Fruit fly (Drosophila melanogaster) whole organism, prepupa: ENCODE data around the gene CG15203.

Experiments used
- CG16779 ChIP-seq: fragments of 200-800 bp; sonication (Bioruptor generic); optimal IDR thresholded peaks from 3 replicates; lab custom pipeline; 2017; ENCODE audit warnings: missing biosample characterization, mild to moderate bottlenecking, missing genetic modification characterization
- CG4318 ChIP-seq: fragments of 200-800 bp; sonication (Bioruptor generic); optimal IDR thresholded peaks from 3 replicates; lab custom pipeline; 2017; ENCODE audit warnings: missing biosample characterization, mild to moderate bottlenecking, missing genetic modification characterization
- Lpt ChIP-seq: fragments of 200-800 bp; sonication (Bioruptor generic); optimal IDR thresholded peaks from 3 replicates; lab custom pipeline; 2016; ENCODE audit warnings: missing biosample characterization, missing genetic modification characterization
- Sox102F ChIP-seq: fragments of 200-800 bp; sonication (Bioruptor generic); optimal IDR thresholded peaks from 2 replicates; lab custom pipeline; 2016; ENCODE audit warnings: missing biosample characterization, mild to moderate bottlenecking, missing genetic modification characterization
- lz ChIP-seq: fragments of 200-800 bp; sonication (Bioruptor generic); optimal IDR thresholded peaks from 3 replicates; lab custom pipeline; 2016; ENCODE audit warnings: missing biosample characterization, missing genetic modification characterization
- ss ChIP-seq, 2 experiments: fragments of 200-800 bp; sonication (Bioruptor generic); optimal IDR thresholded peaks; 2 replicates in 1 of 2; 3 replicates in 1 of 2; lab custom pipeline; 2017 to 2018; ENCODE audit warnings: mild to moderate bottlenecking in 2 of 2, missing biosample characterization in 2 of 2, missing genetic modification characterization in 2 of 2, moderate library complexity in 1 of 2
- topi ChIP-seq: fragments of 200-800 bp; sonication (Bioruptor generic); optimal IDR thresholded peaks from 3 replicates; lab custom pipeline; 2016; ENCODE audit warnings: missing biosample characterization, missing genetic modification characterization

- TF ChIP-seq lz (GFP tag; lab: Kevin White, UChicago), result no peak
- TF ChIP-seq topi (GFP tag; lab: Kevin White, UChicago), result no peak
- no peak for TF ChIP-seq CG16779 (tag; lab: Kevin White, UChicago)
- TF ChIP-seq Lpt, result no peak
- no peak for TF ChIP-seq ss (GFP tag; optimal IDR thresholded peaks at IDR 0.05; lab: Kevin White, UChicago)
- TF ChIP-seq CG4318 (GFP tag; lab: Kevin White, UChicago), result no peak
- no peak for TF ChIP-seq Sox102F (GFP tag; lab: Kevin White, UChicago)
Observed at dm6 chrX:11039788-11040187, 26.6 kb upstream of the CG15203 start, which contains the start of gene vex.
